Worm (Caenorhabditis elegans) whole organism, young adult: ENCODE data around the gene cct-5.

Experiments used
- B0019.2 ChIP-seq: fragments of 200-800 bp; sonication (Bioruptor generic); conservative IDR thresholded peaks from 2 replicates; pipeline ENCODE4 v1.3.6; 2022; ENCODE audit warnings: missing genetic modification reagents, missing genetic modification characterization, missing compliant biosample characterization
- C17E4.6 ChIP-seq: fragments of 200-800 bp; sonication (Bioruptor generic); IDR thresholded peaks from 2 replicates; pipeline ENCODE4 v1.3.6; 2022; ENCODE audit warnings: missing genetic modification reagents, missing genetic modification characterization, missing compliant biosample characterization
- D2030.7 ChIP-seq: fragments of 200-800 bp; sonication (Bioruptor generic); IDR thresholded peaks from 2 replicates; pipeline ENCODE4 v1.3.6; 2022; ENCODE audit warnings: missing genetic modification reagents, missing genetic modification characterization, missing compliant biosample characterization
- F10E7.11 ChIP-seq: sonication (generic microtip); optimal IDR thresholded peaks from 2 replicates; lab custom pipeline; 2017; ENCODE audit warnings: mild to moderate bottlenecking, missing genetic modification characterization, moderate library complexity, missing compliant biosample characterization
- F33H1.4 ChIP-seq: fragments of 200-800 bp; sonication (Bioruptor generic); IDR thresholded peaks from 2 replicates; pipeline ENCODE4 v1.3.6; 2022; ENCODE audit warnings: missing genetic modification reagents, missing genetic modification characterization, missing compliant biosample characterization
- F39B2.1 ChIP-seq: fragments of 200-800 bp; sonication (Bioruptor generic); IDR thresholded peaks from 2 replicates; pipeline ENCODE4 v1.3.6; 2022; ENCODE audit warnings: missing genetic modification reagents, missing genetic modification characterization, missing compliant biosample characterization
- K12H6.12 ChIP-seq: fragments of 200-800 bp; sonication (Bioruptor generic); optimal IDR thresholded peaks from 2 replicates; lab custom pipeline; 2018; ENCODE audit warnings: mild to moderate bottlenecking, missing genetic modification characterization, missing compliant biosample characterization
- Y53F4B.3 ChIP-seq: fragments of 200-800 bp; sonication (Bioruptor generic); IDR thresholded peaks from 2 replicates; pipeline ENCODE4 v1.3.6; 2022; ENCODE audit warnings: missing genetic modification reagents, missing genetic modification characterization, missing compliant biosample characterization
- Y56A3A.18 ChIP-seq: fragments of 200-800 bp; sonication (Bioruptor generic); IDR thresholded peaks from 2 replicates; pipeline ENCODE4 v1.3.6; 2022; ENCODE audit warnings: missing genetic modification reagents, missing genetic modification characterization, missing compliant biosample characterization
- Y79H2A.3 ChIP-seq: fragments of 200-800 bp; sonication (Bioruptor generic); conservative IDR thresholded peaks from 2 replicates; pipeline ENCODE4 v1.3.6; 2022; ENCODE audit warnings: missing genetic modification reagents, missing genetic modification characterization, missing compliant biosample characterization
- bed-1 ChIP-seq: fragments of 200-800 bp; sonication (Bioruptor generic); IDR thresholded peaks from 2 replicates; pipeline ENCODE4 v1.3.6; 2022; ENCODE audit warnings: missing genetic modification reagents, missing genetic modification characterization, missing compliant biosample characterization
- ccch-3 ChIP-seq: fragments of 200-800 bp; sonication (Bioruptor generic); optimal IDR thresholded peaks from 2 replicates; lab custom pipeline; 2018; ENCODE audit warnings: mild to moderate bottlenecking, missing genetic modification characterization, missing compliant biosample characterization
- cebp-1 ChIP-seq, 2 experiments: fragments of 200-800 bp in 1 of 2; sonication (Bioruptor generic) in 1 of 2; sonication (generic microtip) in 1 of 2; IDR thresholded peaks in 1 of 2; optimal IDR thresholded peaks in 1 of 2; 2 replicates each; pipeline versions ENCODE4 v1.3.6 to Lab custom; 2017 to 2022; ENCODE audit warnings: missing compliant biosample characterization in 2 of 2, missing genetic modification characterization in 2 of 2, mild to moderate bottlenecking in 1 of 2, missing genetic modification reagents in 1 of 2, moderate library complexity in 1 of 2
- ceh-100 ChIP-seq: fragments of 200-800 bp; sonication (Bioruptor generic); IDR thresholded peaks from 2 replicates; pipeline ENCODE4 v1.3.6; 2022; ENCODE audit warnings: missing genetic modification reagents, missing genetic modification characterization, missing compliant biosample characterization
- ceh-27 ChIP-seq: fragments of 200-800 bp; sonication (Bioruptor generic); optimal IDR thresholded peaks from 2 replicates; lab custom pipeline; 2018; ENCODE audit warnings: mild to moderate bottlenecking, missing genetic modification characterization, moderate library complexity, missing compliant biosample characterization
- ceh-91 ChIP-seq: fragments of 200-800 bp; sonication (Bioruptor generic); IDR thresholded peaks from 2 replicates; pipeline ENCODE4 v1.3.6; 2022; ENCODE audit warnings: missing genetic modification reagents, missing genetic modification characterization, missing compliant biosample characterization
- gei-17 ChIP-seq: fragments of 200-800 bp; sonication (Bioruptor generic); optimal IDR thresholded peaks from 2 replicates; lab custom pipeline; 2018; ENCODE audit warnings: mild to moderate bottlenecking, missing genetic modification characterization, missing compliant biosample characterization
- hlh-26 ChIP-seq: fragments of 200-800 bp; sonication (Bioruptor generic); conservative IDR thresholded peaks from 2 replicates; pipeline ENCODE4 v1.3.6; 2022; ENCODE audit warnings: missing genetic modification reagents, missing genetic modification characterization, missing compliant biosample characterization
- let-526 ChIP-seq: fragments of 200-800 bp; sonication (Bioruptor generic); IDR thresholded peaks from 2 replicates; pipeline ENCODE4 v1.3.6; 2022; ENCODE audit warnings: missing genetic modification reagents, missing genetic modification characterization, missing compliant biosample characterization
- let-607 ChIP-seq, 2 experiments: fragments of 200-800 bp in 1 of 2; sonication (Bioruptor generic) in 1 of 2; sonication (generic microtip) in 1 of 2; optimal IDR thresholded peaks; 2 replicates each; lab custom pipeline; 2016 to 2018; ENCODE audit warnings: mild to moderate bottlenecking in 2 of 2, missing compliant biosample characterization in 2 of 2, missing genetic modification characterization in 2 of 2, moderate library complexity in 2 of 2, missing genotype in 1 of 2
- lin-26 ChIP-seq: fragments of 200-800 bp; sonication (Bioruptor generic); IDR thresholded peaks from 2 replicates; pipeline ENCODE4 v1.3.6; 2022; ENCODE audit warnings: missing genetic modification reagents, missing genetic modification characterization, missing compliant biosample characterization
- lin-40 ChIP-seq: sonication (generic microtip); optimal IDR thresholded peaks from 2 replicates; lab custom pipeline; 2016; ENCODE audit warnings: missing genetic modification characterization, mild to moderate bottlenecking, missing compliant biosample characterization, missing genotype, missing genetic modification reagents
- lin-54 ChIP-seq: fragments of 200-800 bp; sonication (Bioruptor generic); optimal IDR thresholded peaks from 2 replicates; lab custom pipeline; 2018; ENCODE audit warnings: mild to moderate bottlenecking, missing genetic modification characterization, missing compliant biosample characterization
- lir-1 ChIP-seq: fragments of 200-800 bp; sonication (Bioruptor generic); conservative IDR thresholded peaks from 2 replicates; pipeline ENCODE4 v1.3.6; 2022; ENCODE audit warnings: missing genetic modification reagents, missing genetic modification characterization, missing compliant biosample characterization
- lsl-1 ChIP-seq: fragments of 200-800 bp; sonication (Bioruptor generic); optimal IDR thresholded peaks from 2 replicates; lab custom pipeline; 2018; ENCODE audit warnings: mild to moderate bottlenecking, missing genetic modification characterization, moderate library complexity, missing compliant biosample characterization
- madf-10 ChIP-seq: sonication (generic microtip); optimal IDR thresholded peaks from 2 replicates; lab custom pipeline; 2016; ENCODE audit warnings: mild to moderate bottlenecking, missing genetic modification characterization, missing compliant biosample characterization
- mcd-1 ChIP-seq: fragments of 200-800 bp; sonication (Bioruptor generic); IDR thresholded peaks from 2 replicates; pipeline ENCODE4 v1.3.6; 2022; ENCODE audit warnings: missing genetic modification reagents, missing genetic modification characterization, missing compliant biosample characterization
- nfyb-1 ChIP-seq: fragments of 200-800 bp; sonication (Bioruptor generic); IDR thresholded peaks from 2 replicates; pipeline ENCODE4 v1.3.6; 2022; ENCODE audit warnings: missing genetic modification reagents, missing genetic modification characterization, missing compliant biosample characterization
- nhr-90 ChIP-seq: sonication (generic microtip); optimal IDR thresholded peaks from 2 replicates; lab custom pipeline; 2016; ENCODE audit warnings: missing genotype, mild to moderate bottlenecking, missing genetic modification characterization, missing compliant biosample characterization
- pbrm-1 ChIP-seq: fragments of 200-800 bp; sonication (Bioruptor generic); IDR thresholded peaks from 2 replicates; pipeline ENCODE4 v1.3.6; 2022; ENCODE audit warnings: missing genetic modification reagents, missing genetic modification characterization, missing compliant biosample characterization
- pha-4 ChIP-seq: fragments of 150-350 bp; sonication (generic microtip); optimal IDR thresholded peaks from 2 replicates; lab custom pipeline; 2014; ENCODE audit warnings: missing biosample characterization, missing genetic modification reagents, missing genetic modification characterization
- rec-8 ChIP-seq, 2 experiments: sonication (generic microtip); optimal IDR thresholded peaks; 2 replicates each; lab custom pipeline; 2016; ENCODE audit warnings: mild to moderate bottlenecking in 2 of 2, missing genetic modification characterization in 2 of 2, missing genetic modification reagents in 2 of 2, missing genotype in 2 of 2, missing biosample characterization in 1 of 2, missing compliant biosample characterization in 1 of 2, moderate library complexity in 1 of 2
- rpc-1 ChIP-seq, 2 experiments: fragments of 150-350 bp in 1 of 2; sonication (generic microtip) in 1 of 2; optimal IDR thresholded peaks; 2 replicates each; lab custom pipeline; 2014 to 2018; ENCODE audit warnings: missing biosample characterization in 1 of 2, missing genetic modification characterization in 1 of 2, missing genetic modification reagents in 1 of 2, missing genotype in 1 of 2
- snpc-4 ChIP-seq, 5 experiments: fragments of 150-350 bp in 1 of 5; sonication (generic microtip) in 4 of 5; optimal IDR thresholded peaks; 2 replicates each; lab custom pipeline; 2014 to 2018; ENCODE audit warnings: missing genetic modification characterization in 5 of 5, missing biosample characterization in 3 of 5, antibody characterized with exemption in 2 of 5, mild to moderate bottlenecking in 2 of 5, missing compliant biosample characterization in 2 of 5, missing genotype in 2 of 5, moderate library complexity in 2 of 5, missing genetic modification reagents in 1 of 5
- sptf-2 ChIP-seq: fragments of 200-800 bp; sonication (Bioruptor generic); optimal IDR thresholded peaks from 2 replicates; lab custom pipeline; 2018; ENCODE audit warnings: mild to moderate bottlenecking, missing genetic modification characterization, missing compliant biosample characterization
- tbp1 ChIP-seq: fragments of 200-800 bp; sonication (Bioruptor generic); optimal IDR thresholded peaks from 2 replicates; lab custom pipeline; 2018; ENCODE audit warnings: mild to moderate bottlenecking, missing genetic modification characterization, missing compliant biosample characterization
- tbx-9 ChIP-seq: sonication (generic microtip); optimal IDR thresholded peaks from 2 replicates; lab custom pipeline; 2016; ENCODE audit warnings: borderline replicate concordance, missing genetic modification characterization, inconsistent platforms, missing compliant biosample characterization
- tlf-1 ChIP-seq: fragments of 200-800 bp; sonication (Bioruptor generic); optimal IDR thresholded peaks from 2 replicates; lab custom pipeline; 2018; ENCODE audit warnings: mild to moderate bottlenecking, missing genetic modification characterization, missing compliant biosample characterization
- xnd-1 ChIP-seq: sonication (generic microtip); optimal IDR thresholded peaks from 2 replicates; lab custom pipeline; 2016; ENCODE audit warnings: missing genotype, missing genetic modification reagents, missing genetic modification characterization, missing compliant biosample characterization
- ztf-28 ChIP-seq: fragments of 200-800 bp; sonication (Bioruptor generic); IDR thresholded peaks from 2 replicates; pipeline ENCODE4 v1.3.6; 2022; ENCODE audit warnings: missing genetic modification reagents, missing genetic modification characterization, missing compliant biosample characterization

Gene cct-5

DNA sequence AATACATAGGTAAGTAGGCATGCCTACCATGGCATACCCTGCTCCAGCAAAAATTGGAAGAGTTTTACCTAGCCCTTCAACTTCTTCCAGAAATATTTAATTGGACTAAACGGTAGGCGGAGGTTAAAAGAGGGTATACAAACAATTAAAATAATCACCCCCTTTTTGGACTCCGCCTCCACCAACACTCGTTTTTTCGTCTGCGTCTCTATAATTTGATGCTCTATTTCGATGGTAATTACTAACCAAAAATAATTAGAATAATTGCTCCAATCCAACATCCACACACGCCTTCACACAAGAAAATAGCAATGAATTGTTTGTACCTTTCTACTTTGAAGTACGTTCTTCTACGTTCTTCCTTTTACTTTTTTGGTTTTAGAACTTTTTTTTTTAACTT, 55.2 kb downstream of the cct-5 start:
- TF ChIP-seq K12H6.12 (no peak), Y79H2A.3 (GFP tag; lab: Robert Waterston, UW) (no peak), C17E4.6 (GFP tag; lab: Robert Waterston, UW) (no peak), let-526 (GFP tag; lab: Robert Waterston, UW) (no peak), D2030.7 (GFP tag; lab: Robert Waterston, UW) (no peak), lin-40 (tag; lab: Kevin White, UChicago) (no peak), let-607 (tag; optimal IDR thresholded peaks at IDR 0.05; lab: Kevin White, UChicago) (no peak)
- TF ChIP-seq, all 124 proteins: peak for 0

DNA sequence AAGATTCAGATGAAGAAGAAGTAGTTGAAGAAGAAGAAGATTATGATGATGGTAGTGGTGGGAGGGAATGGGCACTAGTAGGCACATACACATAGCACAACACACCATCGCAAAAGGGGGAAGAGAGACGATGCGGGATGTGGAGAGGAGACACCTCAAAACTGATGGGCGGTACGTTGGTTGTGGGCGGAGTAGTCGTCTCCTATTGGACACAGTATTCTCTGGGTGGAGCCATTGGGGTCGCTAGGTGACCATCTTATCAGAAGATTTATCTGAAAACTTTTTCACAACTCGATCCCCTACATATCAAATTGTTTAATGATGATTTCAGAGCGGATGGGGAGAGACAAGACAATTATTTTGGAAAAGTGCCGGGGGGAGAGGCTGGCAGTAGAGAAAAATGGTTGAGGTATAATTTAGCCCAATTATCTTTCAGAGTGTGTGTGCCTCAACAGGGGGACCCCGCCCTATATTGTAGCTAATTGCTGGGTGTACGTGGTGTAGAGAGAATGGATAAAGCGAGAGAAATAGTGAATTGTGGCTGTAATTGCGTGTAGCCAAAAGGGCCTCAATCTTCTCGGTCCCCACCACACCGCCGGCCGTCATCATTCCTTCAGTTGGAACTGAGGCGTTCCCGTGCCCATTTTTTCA, 57.0 kb downstream of the cct-5 start:
- TF ChIP-seq tbx-9 (tag; lab: Kevin White, UChicago) (no peak), xnd-1 (tag; lab: Kevin White, UChicago) (no peak)

DNA sequence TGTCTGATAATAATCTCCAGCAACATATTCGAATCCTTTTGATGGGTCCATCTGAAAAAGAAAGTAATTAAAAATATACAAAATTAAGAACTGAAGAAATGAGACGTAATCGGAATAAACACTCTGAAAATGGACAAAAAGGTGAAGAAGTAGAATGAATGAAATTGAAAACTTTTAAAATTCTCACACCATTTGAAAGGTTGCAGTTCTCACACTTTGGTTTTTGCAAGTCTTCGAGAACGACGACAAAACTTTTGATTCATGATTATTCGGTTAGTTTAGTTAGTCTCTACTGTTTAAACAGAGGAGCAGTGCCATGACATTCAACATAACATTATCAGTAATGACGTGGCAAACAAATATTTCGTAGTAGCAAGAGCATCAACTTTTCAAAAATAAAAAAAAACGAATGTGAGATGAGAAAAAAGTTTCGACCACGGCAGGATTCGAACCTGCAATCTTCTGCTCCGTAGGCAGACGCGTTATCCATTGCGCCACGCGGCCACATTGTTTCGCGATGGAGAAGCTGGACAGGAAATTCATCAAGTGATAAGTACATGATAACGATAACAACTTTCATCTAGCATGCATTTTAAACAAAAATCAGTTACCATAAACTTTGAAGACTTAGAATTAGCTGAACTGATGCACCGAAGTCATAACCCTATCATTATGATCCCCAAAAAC, 57.9 kb downstream of the cct-5 start, which contains the start of gene ceh-43:
Gene ceh-43, minus strand, starts transcription at position 51 of the 687 bp plus-strand sequence.
- no peak for TF ChIP-seq ccch-3 (GFP tag; lab: Kevin White, UChicago)
- TF ChIP-seq madf-10 (tag; lab: Kevin White, UChicago): no peak
- TF ChIP-seq rec-8 (tag; optimal IDR thresholded peaks at IDR 0.05; lab: Kevin White, UChicago): peak in 1 of 2 experiments; percentile 11
- peak; percentile 51 for TF ChIP-seq ceh-100 (GFP tag; lab: Robert Waterston, UW)
- no peak for TF ChIP-seq cebp-1 (GFP tag; IDR thresholded peaks at IDR 0.05; lab: Robert Waterston, UW)
- peak; percentile 19 for TF ChIP-seq cebp-1 (tag; optimal IDR thresholded peaks at IDR 0.05; lab: Kevin White, UChicago)
- no peak for TF ChIP-seq F39B2.1 (GFP tag; lab: Robert Waterston, UW)
- TF ChIP-seq Y56A3A.18 (GFP tag; lab: Robert Waterston, UW): no peak
- TF ChIP-seq F33H1.4 (GFP tag; lab: Robert Waterston, UW): peak; percentile 45
- TF ChIP-seq B0019.2 (GFP tag; lab: Robert Waterston, UW): peak; percentile 57
- TF ChIP-seq bed-1 (GFP tag; lab: Robert Waterston, UW): 0 out of 2 replicates have a peak, but pooled peaks have one; percentile 29
- no peak for TF ChIP-seq pha-4 (tag; lab: Kevin White, UChicago)
- peak; percentile 64 for TF ChIP-seq rpc-1 (optimal IDR thresholded peaks at IDR 0.05; lab: Kevin White, UChicago)
- TF ChIP-seq rpc-1 (tag; optimal IDR thresholded peaks at IDR 0.05; lab: Kevin White, UChicago): peak; percentile 79
- TF ChIP-seq let-607 (tag; optimal IDR thresholded peaks at IDR 0.05; lab: Kevin White, UChicago): no peak
- peak; percentile 13 for TF ChIP-seq ceh-27 (GFP tag; lab: Kevin White, UChicago)
- TF ChIP-seq lin-26 (GFP tag; lab: Robert Waterston, UW): peak; percentile 78
- TF ChIP-seq pbrm-1 (GFP tag; lab: Robert Waterston, UW): peak; percentile 60
- TF ChIP-seq ceh-91 (GFP tag; lab: Robert Waterston, UW): 0 out of 2 replicates have a peak, but pooled peaks have one; percentile 25
- peak; percentile 92 for TF ChIP-seq tbp1 (GFP tag; lab: Kevin White, UChicago)
- no peak for TF ChIP-seq lin-40 (tag; lab: Kevin White, UChicago)
- peak; percentile 11 for TF ChIP-seq snpc-4 (GFP tag; optimal IDR thresholded peaks at IDR 0.05; lab: Kevin White, UChicago)
- TF ChIP-seq snpc-4 (tag; optimal IDR thresholded peaks at IDR 0.05; lab: Kevin White, UChicago): peak in 1 of 4 experiments; percentile 17
- 0 out of 2 replicates have a peak, but pooled peaks have one; percentile 24 for TF ChIP-seq lir-1 (GFP tag; lab: Robert Waterston, UW)
- no peak for TF ChIP-seq tlf-1
- no peak for TF ChIP-seq F10E7.11
- no peak for TF ChIP-seq hlh-26 (GFP tag; lab: Robert Waterston, UW)
- peak; percentile 33 for TF ChIP-seq lsl-1 (GFP tag; lab: Kevin White, UChicago)
- TF ChIP-seq mcd-1: no peak
- 0 out of 2 replicates have a peak, but pooled peaks have one; percentile 38 for TF ChIP-seq ztf-28 (GFP tag; lab: Robert Waterston, UW)
- TF ChIP-seq nhr-90: peak; percentile 11
- no peak for TF ChIP-seq Y53F4B.3 (GFP tag; lab: Robert Waterston, UW)
- TF ChIP-seq lin-54: peak; percentile 15
- TF ChIP-seq nfyb-1 (GFP tag; lab: Robert Waterston, UW): 0 out of 2 replicates have a peak, but pooled peaks have one; percentile 32
- TF ChIP-seq gei-17: no peak
- TF ChIP-seq sptf-2 (GFP tag; lab: Kevin White, UChicago): no peak
